Fruit fly (Drosophila melanogaster): ENCODE data around the gene CG11927.
A peak's percentile ranks its signal among the peaks of the same experiment; 100 is the strongest.

Gene CG11927

dm6 chr2L:4810044-4810609, 37.4 kb upstream of the CG11927 start (continued):
- no peak for TF ChIP-seq dati (GFP tag; IDR thresholded peaks at IDR 0.05)
- peak; percentile 76 for TF ChIP-seq abd-A (tag; optimal IDR thresholded peaks at IDR 0.05)
- peak; percentile 14 for TF ChIP-seq exex (tag; optimal IDR thresholded peaks at IDR 0.05)
- TF ChIP-seq danr (GFP tag; IDR thresholded peaks at IDR 0.05) = no peak
- TF ChIP-seq run (tag; optimal IDR thresholded peaks at IDR 0.05) = peak; percentile 32
- peak; percentile 95 for TF ChIP-seq Kr (GFP tag; optimal IDR thresholded peaks at IDR 0.05)
- peak; percentile 48 for TF ChIP-seq Dp (GFP tag; optimal IDR thresholded peaks at IDR 0.05)
- TF ChIP-seq CG12071 (GFP tag; optimal IDR thresholded peaks at IDR 0.05) = no peak
- TF ChIP-seq ftz-f1 (GFP tag; optimal IDR thresholded peaks at IDR 0.05) = peak; percentile 91
- peak; percentile 54 for TF ChIP-seq CG8290 (GFP tag; optimal IDR thresholded peaks at IDR 0.05)
- peak; percentile 14 to 76 for TF ChIP-seq CG8290 (tag; optimal IDR thresholded peaks at IDR 0.05)
- TF ChIP-seq CG16863 (GFP tag; optimal IDR thresholded peaks at IDR 0.05) = no peak
- peak; percentile 61 for TF ChIP-seq pita (GFP tag; optimal IDR thresholded peaks at IDR 0.05)
- TF ChIP-seq Dad (GFP tag; optimal IDR thresholded peaks at IDR 0.05) = peak; percentile 37
- TF ChIP-seq gem (tag; optimal IDR thresholded peaks at IDR 0.05) = peak; percentile 69
- TF ChIP-seq Gsc (GFP tag; IDR thresholded peaks at IDR 0.05) = no peak
- no peak for TF ChIP-seq Myb (GFP tag; optimal IDR thresholded peaks at IDR 0.05)
- peak; percentile 1 for TF ChIP-seq jumu (GFP tag; optimal IDR thresholded peaks at IDR 0.05)
- no peak for TF ChIP-seq Taf1 (GFP tag; IDR thresholded peaks at IDR 0.05)
- no peak for TF ChIP-seq zen (tag; optimal IDR thresholded peaks at IDR 0.05)
- peak; percentile 48 for TF ChIP-seq CG15514 (GFP tag; optimal IDR thresholded peaks at IDR 0.05)
- no peak for TF ChIP-seq CG11695 (GFP tag; IDR thresholded peaks at IDR 0.05)
- no peak for TF ChIP-seq Dref (GFP tag; IDR thresholded peaks at IDR 0.05)
- TF ChIP-seq sug (tag; optimal IDR thresholded peaks at IDR 0.05) = peak; percentile 72
- TF ChIP-seq CG6689 (GFP tag; IDR thresholded peaks at IDR 0.05) = peak; percentile 14; the same call in 1 of the 2 replicates
- peak; percentile 64 for TF ChIP-seq Max (GFP tag; optimal IDR thresholded peaks at IDR 0.05)
- TF ChIP-seq MTF-1 (GFP tag; optimal IDR thresholded peaks at IDR 0.05; ENCODE audit: borderline replicate concordance) = peak; percentile 54
- peak; percentile 51 for TF ChIP-seq Scr (GFP tag; IDR thresholded peaks at IDR 0.05; ENCODE audit: partially characterized antibody)
- no peak for TF ChIP-seq ab (GFP tag; optimal IDR thresholded peaks at IDR 0.05)
- peak; percentile 92 for TF ChIP-seq CG33213 (GFP tag; optimal IDR thresholded peaks at IDR 0.05)
- TF ChIP-seq Ets65A (GFP tag) = peak; percentile 36
- TF ChIP-seq NC2β (GFP tag; optimal IDR thresholded peaks at IDR 0.05) = no peak
- no peak for TF ChIP-seq pho (GFP tag; optimal IDR thresholded peaks at IDR 0.05)
- no peak for TF ChIP-seq CG14965 (GFP tag; optimal IDR thresholded peaks at IDR 0.05; ENCODE audit: borderline replicate concordance)
- peak; percentile 14 for TF ChIP-seq fd3F (GFP tag; optimal IDR thresholded peaks at IDR 0.05)
- 0 out of 2 replicates have a peak, but pooled peaks have one; percentile 25 for TF ChIP-seq Ptx1 (GFP tag; IDR thresholded peaks at IDR 0.05)
- peak; percentile 67 for TF ChIP-seq CG15601 (tag; optimal IDR thresholded peaks at IDR 0.05)
- peak; percentile 14 for TF ChIP-seq CG33557 (GFP tag; optimal IDR thresholded peaks at IDR 0.05)
- peak; percentile 70 for TF ChIP-seq gro (GFP tag; optimal IDR thresholded peaks at IDR 0.05)
- TF ChIP-seq Camta (GFP tag; optimal IDR thresholded peaks at IDR 0.05) = no peak
- TF ChIP-seq mam (GFP tag; optimal IDR thresholded peaks at IDR 0.05) = no peak
- TF ChIP-seq Eip74EF (GFP tag; optimal IDR thresholded peaks at IDR 0.05) = no peak
- no peak for TF ChIP-seq p53 (GFP tag; optimal IDR thresholded peaks at IDR 0.05)
- peak; percentile 12 for TF ChIP-seq zfh2 (GFP tag; optimal IDR thresholded peaks at IDR 0.05)
- TF ChIP-seq H2.0 (GFP tag; IDR thresholded peaks at IDR 0.05) = peak; percentile 23; the same call in 1 of the 2 replicates
- TF ChIP-seq B-H2 (GFP tag; optimal IDR thresholded peaks at IDR 0.05) = peak; percentile 71
- TF ChIP-seq CG9817 (tag; optimal IDR thresholded peaks at IDR 0.05) = peak; percentile 17
- TF ChIP-seq CG13287 (GFP tag; IDR thresholded peaks at IDR 0.05; ENCODE audit: partially characterized antibody) = peak; percentile 76
- TF ChIP-seq CG6791 (GFP tag; IDR thresholded peaks at IDR 0.05; ENCODE audit: partially characterized antibody) = peak; percentile 68
- no peak for TF ChIP-seq ase (GFP tag; IDR thresholded peaks at IDR 0.05)
- TF ChIP-seq pnt (GFP tag; optimal IDR thresholded peaks at IDR 0.05) = no peak
